Worm (Caenorhabditis elegans) whole organism, L4/young adult: ENCODE data around the gene ptp-5.1.

Source experiments
- W03F9.2 ChIP-seq: fragments of 150-350 bp; optimal IDR thresholded peaks from 2 replicates; lab custom pipeline; 2014; ENCODE audit warnings: missing biosample characterization, missing genetic modification characterization
- him-1 ChIP-seq: sonication (generic microtip); optimal IDR thresholded peaks from 2 replicates; lab custom pipeline; 2016; ENCODE audit warnings: missing genotype, missing genetic modification reagents, missing genetic modification characterization, missing compliant biosample characterization

DNA sequence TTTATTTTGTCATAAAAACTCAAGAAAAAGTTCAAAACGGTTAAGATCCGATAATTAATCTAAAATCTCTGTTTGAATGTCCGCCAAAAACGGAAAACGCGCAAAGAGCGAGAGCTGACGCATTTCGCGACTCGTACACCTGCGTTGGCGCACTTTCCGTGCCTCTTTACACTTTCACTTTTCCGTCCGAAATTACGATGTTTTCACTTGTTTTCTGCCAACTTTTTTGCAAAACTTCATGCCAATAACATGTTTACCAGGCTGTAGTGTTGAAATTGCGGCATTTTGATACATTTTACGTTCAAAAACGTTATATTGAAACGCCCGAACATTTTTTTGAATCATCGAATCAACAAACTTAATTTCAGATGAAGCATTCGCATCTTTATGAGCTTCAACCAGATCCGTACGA, 17.6 kb downstream of the ptp-5.1 start, which contains the start of gene W03F8.4:
- TF ChIP-seq him-1 (tag; lab: Kevin White, UChicago) (no peak), W03F9.2 (tag; lab: Kevin White, UChicago) (peak; percentile 93)
